Worm (Caenorhabditis elegans) whole organism, L4/young adult: ENCODE measurements around the gene sox-3.

ENCODE experiments used
- dao-5 ChIP-seq: sonication (generic microtip); optimal IDR thresholded peaks from 2 replicates; lab custom pipeline; 2016; ENCODE audit warnings: missing genotype, missing genetic modification characterization, moderate library complexity, missing compliant biosample characterization
- him-1 ChIP-seq: sonication (generic microtip); optimal IDR thresholded peaks from 2 replicates; lab custom pipeline; 2016; ENCODE audit warnings: missing genotype, missing genetic modification reagents, missing genetic modification characterization, missing compliant biosample characterization

- no peak for TF ChIP-seq dao-5
- TF ChIP-seq him-1 (tag; lab: Kevin White, UChicago): no peak
These were observed 39.3 kb downstream of the sox-3 start for ce11 chrX:14653486-14653885.
